Worm (Caenorhabditis elegans): ENCODE measurements around the gene anoh-1.

anoh-1 gene

ce11 chrIII:13275784-13276183 is 29.4 kb downstream of the anoh-1 start (continued):
- TF ChIP-seq nhr-23 (tag; optimal IDR thresholded peaks at IDR 0.05) (no peak), daf-12 (tag; optimal IDR thresholded peaks at IDR 0.05) (no peak), ceh-16 (tag; optimal IDR thresholded peaks at IDR 0.05) (no peak), pqm-1 (tag; optimal IDR thresholded peaks at IDR 0.05) (peak; percentile 53), hmg-11 (tag; optimal IDR thresholded peaks at IDR 0.05) (peak; percentile 94), nhr-77 (tag; optimal IDR thresholded peaks at IDR 0.05) (no peak), elt-1 (tag; optimal IDR thresholded peaks at IDR 0.05) (peak; percentile 21)

DNA sequence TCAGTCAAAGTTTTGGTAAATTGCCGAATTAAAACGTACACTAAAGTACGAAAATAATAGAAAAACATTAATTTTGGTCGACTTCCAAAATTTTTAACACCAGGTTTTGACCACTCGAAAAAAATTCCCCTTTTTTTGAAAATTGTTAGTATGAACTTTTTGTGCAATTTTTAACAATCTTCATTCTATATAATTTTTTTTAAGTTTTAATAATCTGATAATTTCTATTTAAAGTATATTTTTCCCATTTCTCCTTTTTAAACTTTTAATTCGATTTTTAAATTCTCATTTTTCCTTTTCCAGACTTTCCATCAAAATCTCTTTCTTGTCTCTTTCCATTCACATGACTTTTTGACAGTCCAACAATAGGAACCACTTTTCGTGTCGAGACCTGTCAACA is 30.6 kb downstream of the anoh-1 start, which contains the start of gene unc-64:
TSS of gene unc-64 (plus strand) at position 301 of the 400 bp plus-strand sequence.
- TF ChIP-seq fkh-2 (tag; optimal IDR thresholded peaks at IDR 0.05) (no peak), unc-39 (tag; optimal IDR thresholded peaks at IDR 0.05) (no peak), ceh-82 (tag; optimal IDR thresholded peaks at IDR 0.05) (no peak), zag-1 (tag; optimal IDR thresholded peaks at IDR 0.05) (no peak), ztf-4 (tag; optimal IDR thresholded peaks at IDR 0.05) (no peak), snpc-4 (tag; optimal IDR thresholded peaks at IDR 0.05) (no peak), nhr-67 (tag; optimal IDR thresholded peaks at IDR 0.05) (no peak), ceh-28 (tag; optimal IDR thresholded peaks at IDR 0.05) (no peak), nfya-1 (tag; optimal IDR thresholded peaks at IDR 0.05; ENCODE audit: insufficient read depth) (no peak), nhr-76 (tag; optimal IDR thresholded peaks at IDR 0.05) (no peak), R02D3.7 (tag; optimal IDR thresholded peaks at IDR 0.05) (no peak), egl-27 (tag; optimal IDR thresholded peaks at IDR 0.05) (no peak)

DNA sequence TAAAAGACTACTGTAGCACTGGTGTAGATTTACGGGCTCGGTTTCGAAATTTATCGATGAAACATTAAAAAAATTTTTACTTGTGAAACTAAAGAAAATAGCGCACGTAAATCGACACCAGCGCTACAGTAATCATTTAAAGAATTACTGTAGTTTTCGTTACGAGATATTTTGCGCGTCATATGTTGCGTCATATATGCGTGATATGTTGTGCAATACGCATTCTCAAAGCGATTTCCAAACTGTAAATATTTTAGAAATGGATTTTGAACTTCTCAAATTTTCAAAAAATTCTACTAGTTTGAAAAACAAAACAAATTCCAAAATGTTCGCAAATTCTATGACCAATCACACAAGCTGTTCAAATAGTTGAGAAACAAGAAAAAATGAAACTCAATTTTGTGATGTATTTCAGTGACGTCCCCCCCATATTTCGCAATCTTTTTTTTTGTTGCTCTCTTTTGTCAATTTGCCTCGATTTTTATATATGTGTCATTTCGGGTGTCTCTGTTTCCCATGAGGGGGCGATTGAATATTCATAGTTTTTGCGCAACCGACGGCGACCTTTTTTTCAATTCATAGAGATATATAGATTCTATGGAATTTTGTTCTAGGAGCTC is 31.6 kb downstream of the anoh-1 start:
- peak; percentile 9 for TF ChIP-seq fkh-10 (GFP tag; optimal IDR thresholded peaks at IDR 0.05)
- no peak for TF ChIP-seq hmg-11 (tag; optimal IDR thresholded peaks at IDR 0.05)
- TF ChIP-seq nfya-1 (tag; optimal IDR thresholded peaks at IDR 0.05; ENCODE audit: insufficient read depth), result peak; percentile 39

DNA sequence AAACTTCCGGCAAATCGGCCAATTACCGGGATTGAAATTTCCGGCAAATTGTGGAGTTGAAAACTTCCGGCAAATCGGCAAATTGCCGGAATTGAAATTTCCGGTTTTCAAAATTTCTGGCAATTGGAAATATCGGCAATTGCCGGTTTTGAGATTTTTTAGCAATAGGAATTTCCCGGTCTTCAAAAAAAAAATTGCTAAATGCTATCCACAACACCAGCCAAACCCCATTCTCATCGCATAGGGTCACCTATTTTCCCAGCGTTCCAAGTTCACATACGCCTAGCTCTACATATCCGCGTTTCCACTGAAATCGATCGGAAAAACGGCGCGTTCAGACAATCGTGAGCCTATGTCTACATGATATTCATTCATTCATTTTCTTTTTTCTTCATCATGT is 39.1 kb downstream of the anoh-1 start, which contains the start of gene F56A8.8:
TSS of gene F56A8.8 (plus strand) at position 301 of the 400 bp plus-strand sequence.
- TF ChIP-seq nhr-25 (tag; optimal IDR thresholded peaks at IDR 0.05) (no peak), hmg-11 (tag; optimal IDR thresholded peaks at IDR 0.05) (no peak), egl-5 (tag; optimal IDR thresholded peaks at IDR 0.05) (no peak), tbx-2 (tag; optimal IDR thresholded peaks at IDR 0.05) (no peak), jun-1 (tag; optimal IDR thresholded peaks at IDR 0.05) (no peak), eor-1 (tag; optimal IDR thresholded peaks at IDR 0.05) (no peak), fkh-10 (GFP tag; optimal IDR thresholded peaks at IDR 0.05) (no peak), ceh-16 (tag; optimal IDR thresholded peaks at IDR 0.05) (no peak), nhr-43 (tag; optimal IDR thresholded peaks at IDR 0.05; ENCODE audit: poor library complexity, severe bottlenecking) (no peak), egl-27 (tag; optimal IDR thresholded peaks at IDR 0.05) (no peak), fkh-2 (tag; optimal IDR thresholded peaks at IDR 0.05) (no peak), nhr-28 (tag; optimal IDR thresholded peaks at IDR 0.05) (no peak)

DNA sequence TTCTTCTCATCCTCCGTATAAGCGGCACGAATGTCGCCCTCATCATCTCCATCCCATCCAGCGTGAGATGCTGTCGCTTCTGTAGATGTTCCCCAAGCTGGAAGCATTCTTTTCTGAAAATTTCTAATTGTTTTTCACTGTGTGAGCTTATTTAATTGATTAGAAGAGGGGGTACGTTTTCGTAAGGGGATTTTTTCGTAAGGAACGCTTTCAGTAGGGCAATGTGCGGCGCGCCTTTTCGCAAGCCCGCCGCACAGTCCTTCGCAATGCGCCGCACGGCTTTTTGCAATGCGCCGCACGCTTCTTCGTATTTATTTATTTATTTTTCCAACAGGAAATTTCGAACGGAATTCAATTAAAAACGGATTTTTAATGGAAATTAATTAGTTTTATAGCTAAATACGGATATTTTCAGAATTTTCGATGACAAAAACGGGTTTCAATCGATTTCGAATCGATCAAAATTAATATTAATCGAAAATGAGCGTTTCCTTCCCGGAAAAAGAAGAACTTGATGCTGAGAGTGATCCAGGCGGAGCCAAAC is 46.7 kb downstream of the anoh-1 start, which contains the start of gene set-25:
TSS of gene set-25 (minus strand) at position 120 of the 544 bp plus-strand sequence.
- TF ChIP-seq lin-39 (tag; optimal IDR thresholded peaks at IDR 0.05), result peak; percentile 5
- TF ChIP-seq elt-2 (tag; optimal IDR thresholded peaks at IDR 0.05), result peak; percentile 11
- peak; percentile 10 for TF ChIP-seq ceh-28 (tag; optimal IDR thresholded peaks at IDR 0.05)

- TF ChIP-seq elt-2 (tag; optimal IDR thresholded peaks at IDR 0.05), result peak; percentile 19
- TF ChIP-seq nhr-23 (tag; optimal IDR thresholded peaks at IDR 0.05), result peak; percentile 59
- peak; percentile 89 for TF ChIP-seq lin-15B (tag; optimal IDR thresholded peaks at IDR 0.05)
- TF ChIP-seq pha-4 (tag; optimal IDR thresholded peaks at IDR 0.05), result peak; percentile 68
- TF ChIP-seq snpc-4 (tag; optimal IDR thresholded peaks at IDR 0.05), result peak; percentile 16
Measured at ce11 chrIII:13296289-13296874, 50.0 kb downstream of the anoh-1 start, which contains the start of gene npp-18. Gene npp-18 (plus strand): TSS chrIII:13296853.

Data from whole organism, L3 larva.